Fruit fly (Drosophila melanogaster) whole organism, prepupa: ENCODE results near the gene CG17726.

Source experiments
- CG10631 ChIP-seq: fragments of 200-800 bp; sonication (Bioruptor generic); optimal IDR thresholded peaks from 2 replicates; lab custom pipeline; 2016; ENCODE audit warnings: missing biosample characterization, missing genetic modification characterization
- CG11902 ChIP-seq: fragments of 200-800 bp; sonication (Bioruptor generic); optimal IDR thresholded peaks from 3 replicates; lab custom pipeline; 2016; ENCODE audit warnings: missing biosample characterization, missing genetic modification characterization
- CG15336 ChIP-seq: fragments of 200-800 bp; sonication (Bioruptor generic); IDR thresholded peaks from 2 replicates; pipeline ENCODE4 v1.3.6; 2022; ENCODE audit warnings: missing biosample characterization, missing genetic modification characterization
- CG16779 ChIP-seq: fragments of 200-800 bp; sonication (Bioruptor generic); optimal IDR thresholded peaks from 3 replicates; lab custom pipeline; 2017; ENCODE audit warnings: missing biosample characterization, mild to moderate bottlenecking, missing genetic modification characterization
- CG32006 ChIP-seq: fragments of 200-800 bp; sonication (Bioruptor generic); optimal IDR thresholded peaks from 3 replicates; lab custom pipeline; 2017; ENCODE audit warnings: missing biosample characterization, mild to moderate bottlenecking, missing genetic modification characterization
- Hr39 ChIP-seq: fragments of 200-800 bp; sonication (Bioruptor generic); optimal IDR thresholded peaks from 2 replicates; lab custom pipeline; 2016; ENCODE audit warnings: missing biosample characterization, missing genetic modification characterization
- Lpt ChIP-seq: fragments of 200-800 bp; sonication (Bioruptor generic); optimal IDR thresholded peaks from 3 replicates; lab custom pipeline; 2016; ENCODE audit warnings: missing biosample characterization, missing genetic modification characterization
- OdsH ChIP-seq: fragments of 200-800 bp; sonication (Bioruptor generic); optimal IDR thresholded peaks from 3 replicates; lab custom pipeline; 2016; ENCODE audit warnings: missing biosample characterization, missing genetic modification characterization
- Sox102F ChIP-seq: fragments of 200-800 bp; sonication (Bioruptor generic); optimal IDR thresholded peaks from 2 replicates; lab custom pipeline; 2016; ENCODE audit warnings: missing biosample characterization, mild to moderate bottlenecking, missing genetic modification characterization
- cyc ChIP-seq: fragments of 200-800 bp; sonication (Bioruptor generic); optimal IDR thresholded peaks from 3 replicates; lab custom pipeline; 2016; ENCODE audit warnings: missing biosample characterization, missing genetic modification characterization
- fd59A ChIP-seq: fragments of 200-800 bp; sonication (Bioruptor generic); optimal IDR thresholded peaks from 2 replicates; lab custom pipeline; 2017; ENCODE audit warnings: missing biosample characterization, mild to moderate bottlenecking, missing genetic modification characterization, missing genetic modification reagents
- salr ChIP-seq, 2 experiments: fragments of 200-800 bp; sonication (Bioruptor generic); optimal IDR thresholded peaks; 3 replicates each; lab custom pipeline; 2016 to 2018; ENCODE audit warnings: missing biosample characterization in 2 of 2, missing genetic modification characterization in 2 of 2, mild to moderate bottlenecking in 1 of 2

- TF ChIP-seq CG10631 (GFP tag; lab: Kevin White, UChicago) (no peak), OdsH (GFP tag; lab: Kevin White, UChicago) (no peak), CG11902 (GFP tag; lab: Kevin White, UChicago) (no peak), fd59A (GFP tag; lab: Kevin White, UChicago) (no peak), CG15336 (GFP tag; lab: Robert Waterston, UW) (no peak), Hr39 (no peak), CG32006 (GFP tag; lab: Kevin White, UChicago) (no peak), salr (GFP tag; optimal IDR thresholded peaks at IDR 0.05; lab: Kevin White, UChicago) (no peak), Sox102F (GFP tag; lab: Kevin White, UChicago) (no peak), cyc (GFP tag; lab: Kevin White, UChicago) (no peak), CG16779 (tag; lab: Kevin White, UChicago) (no peak), Lpt (GFP tag; lab: Kevin White, UChicago) (no peak)
Observed at dm6 chr3R:11245803-11246202, 19.2 kb downstream of the CG17726 start.
